Worm (Caenorhabditis elegans): ENCODE results near the gene kin-19.

Gene kin-19

ce11 chrIII:4096370-4096842 is 10.0 kb upstream of the kin-19 start (continued):
- no peak for TF ChIP-seq tag-97 (GFP tag; IDR thresholded peaks at IDR 0.05)
- TF ChIP-seq ces-1 (GFP tag; optimal IDR thresholded peaks at IDR 0.05): no peak
- TF ChIP-seq nhr-41 (GFP tag; IDR thresholded peaks at IDR 0.05): no peak
- no peak for TF ChIP-seq gei-8 (GFP tag; optimal IDR thresholded peaks at IDR 0.05)
- TF ChIP-seq Y105C5A.15 (GFP tag; IDR thresholded peaks at IDR 0.05): no peak
- TF ChIP-seq snpc-4 (tag; optimal IDR thresholded peaks at IDR 0.05): no peak
- TF ChIP-seq egl-43 (GFP tag; IDR thresholded peaks at IDR 0.05): 0 out of 2 replicates have a peak, but pooled peaks have one; percentile 34
- TF ChIP-seq T20F7.1 (GFP tag; optimal IDR thresholded peaks at IDR 0.05): no peak

ce11 chrIII:4095441-4096095 is 9.1 kb upstream of the kin-19 start, which contains the start of gene C03C10.7:
Gene C03C10.7, plus strand, starts transcription at chrIII:4096045.
- TF ChIP-seq dpl-1 (GFP tag; optimal IDR thresholded peaks at IDR 0.05) (peak; percentile 41), jun-1 (tag; optimal IDR thresholded peaks at IDR 0.05) (no peak), daf-12 (tag; optimal IDR thresholded peaks at IDR 0.05) (no peak)

ce11 chrIII:4094681-4095080 is 8.2 kb upstream of the kin-19 start, which contains the start of gene rnr-2:
Gene rnr-2, minus strand, starts transcription at chrIII:4094921.
- TF ChIP-seq zip-11 (GFP tag; IDR thresholded peaks at IDR 0.05): no peak
- no peak for TF ChIP-seq jun-1 (tag; optimal IDR thresholded peaks at IDR 0.05)
- TF ChIP-seq dpl-1 (GFP tag; optimal IDR thresholded peaks at IDR 0.05): peak; percentile 8
- TF ChIP-seq F44E2.7 (GFP tag; IDR thresholded peaks at IDR 0.05): no peak
- no peak for TF ChIP-seq Y48G9A.11 (GFP tag; IDR thresholded peaks at IDR 0.05)
- TF ChIP-seq lin-38 (GFP tag; IDR thresholded peaks at IDR 0.05): no peak
- no peak for TF ChIP-seq lir-3 (tag; optimal IDR thresholded peaks at IDR 0.05)
- TF ChIP-seq spr-3 (GFP tag; optimal IDR thresholded peaks at IDR 0.05): no peak
- no peak for TF ChIP-seq ceh-82 (tag; optimal IDR thresholded peaks at IDR 0.05)
- TF ChIP-seq fkh-10 (GFP tag; optimal IDR thresholded peaks at IDR 0.05): no peak
- no peak for TF ChIP-seq lsy-2 (tag; optimal IDR thresholded peaks at IDR 0.05)
- TF ChIP-seq aha-1 (tag): peak; percentile 37
- no peak for TF ChIP-seq saeg-2 (GFP tag; IDR thresholded peaks at IDR 0.05)
- TF ChIP-seq gei-8 (GFP tag; optimal IDR thresholded peaks at IDR 0.05): no peak

- no peak for TF ChIP-seq nhr-48 (tag; optimal IDR thresholded peaks at IDR 0.05)
- no peak for TF ChIP-seq saeg-2 (GFP tag; IDR thresholded peaks at IDR 0.05)
- TF ChIP-seq hlh-30 (tag; optimal IDR thresholded peaks at IDR 0.05; ENCODE audit: insufficient read depth): no peak
- no peak for TF ChIP-seq lir-3 (tag; optimal IDR thresholded peaks at IDR 0.05)
- no peak for TF ChIP-seq duxl-1 (tag; optimal IDR thresholded peaks at IDR 0.05; ENCODE audit: poor library complexity)
- TF ChIP-seq ama-1 (optimal IDR thresholded peaks at IDR 0.05): no peak
- no peak for TF ChIP-seq ceh-20 (GFP tag; IDR thresholded peaks at IDR 0.05)
- no peak for TF ChIP-seq nhr-76 (tag; optimal IDR thresholded peaks at IDR 0.05)
These were observed 6.5 kb upstream of the kin-19 start for ce11 chrIII:4092962-4093361.

- TF ChIP-seq dve-1 (tag; optimal IDR thresholded peaks at IDR 0.05; ENCODE audit: insufficient read depth): no peak
- no peak for TF ChIP-seq nhr-41 (GFP tag; IDR thresholded peaks at IDR 0.05)
- no peak for TF ChIP-seq ceh-62 (tag; optimal IDR thresholded peaks at IDR 0.05)
- TF ChIP-seq mxl-3 (GFP tag; optimal IDR thresholded peaks at IDR 0.05): no peak
- TF ChIP-seq nhr-77 (tag; optimal IDR thresholded peaks at IDR 0.05): no peak
- no peak for TF ChIP-seq ztf-7 (tag; optimal IDR thresholded peaks at IDR 0.05)
- no peak for TF ChIP-seq spr-1 (tag; optimal IDR thresholded peaks at IDR 0.05)
These were observed 5.6 kb upstream of the kin-19 start, which contains the start of gene C03C10.5 for ce11 chrIII:4092020-4092419. Gene C03C10.5, minus strand, starts transcription at chrIII:4092120.

Measured in whole organism, L4 larva.